Fruit fly (Drosophila melanogaster): ENCODE data around the gene dac.

The dac gene

DNA sequence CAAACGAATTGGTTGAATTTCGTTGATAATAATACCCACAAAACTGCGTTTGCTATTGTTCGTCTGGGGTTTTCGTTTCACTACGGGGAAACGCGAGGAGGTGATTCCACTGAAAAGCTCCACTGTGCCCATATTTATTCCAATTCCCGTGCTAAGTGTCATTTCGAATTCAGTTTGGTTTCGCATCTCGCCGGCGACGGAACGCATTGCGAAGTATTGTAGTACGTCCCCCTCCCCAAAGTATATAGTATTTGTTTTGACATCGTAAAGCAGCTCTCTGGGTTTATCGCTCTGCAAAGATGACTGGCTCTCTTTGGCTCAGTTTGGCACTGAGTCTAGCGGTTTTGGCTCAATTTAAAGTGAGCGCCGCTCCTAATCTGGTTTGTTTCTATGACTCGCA, 34.9 kb downstream of the dac start, which contains the start of gene Idgf3 (continued):
- no peak for TF ChIP-seq wor (GFP tag; IDR thresholded peaks at IDR 0.05)
- TF ChIP-seq CG34224 (GFP tag; IDR thresholded peaks at IDR 0.05; ENCODE audit: partially characterized antibody), result no peak
- no peak for TF ChIP-seq CG14014 (GFP tag; IDR thresholded peaks at IDR 0.05)
- TF ChIP-seq crol (GFP tag; IDR thresholded peaks at IDR 0.05), result peak; percentile 50
- TF ChIP-seq dmrt11E (tag; optimal IDR thresholded peaks at IDR 0.05), result no peak
- no peak for TF ChIP-seq disco-r (GFP tag; optimal IDR thresholded peaks at IDR 0.05)
- TF ChIP-seq Dbx (GFP tag; IDR thresholded peaks at IDR 0.05), result peak; percentile 36; the same call in 1 of the 3 replicates
- no peak for TF ChIP-seq CG18011 (GFP tag; optimal IDR thresholded peaks at IDR 0.05)
- no peak for TF ChIP-seq CG8290 (GFP tag; optimal IDR thresholded peaks at IDR 0.05)
- peak in 1 of 2 experiments; percentile 33 for TF ChIP-seq CG8290 (tag; optimal IDR thresholded peaks at IDR 0.05)
- TF ChIP-seq CG10979 (tag; optimal IDR thresholded peaks at IDR 0.05), result no peak
- no peak for TF ChIP-seq CG8765 (GFP tag; IDR thresholded peaks at IDR 0.05)
- TF ChIP-seq CG17186 (GFP tag; optimal IDR thresholded peaks at IDR 0.05), result no peak
- TF ChIP-seq CG2889 (GFP tag; IDR thresholded peaks at IDR 0.05), result no peak
- TF ChIP-seq cwo (GFP tag; optimal IDR thresholded peaks at IDR 0.05), result peak; percentile 10
- TF ChIP-seq Max (GFP tag; optimal IDR thresholded peaks at IDR 0.05), result no peak
- TF ChIP-seq pho (GFP tag; optimal IDR thresholded peaks at IDR 0.05), result no peak
- TF ChIP-seq CG15514 (GFP tag; optimal IDR thresholded peaks at IDR 0.05), result no peak
- TF ChIP-seq Taf1 (GFP tag; IDR thresholded peaks at IDR 0.05), result 0 out of 2 replicates have a peak, but pooled peaks have one; percentile 27
- TF ChIP-seq chinmo (GFP tag; IDR thresholded peaks at IDR 0.05; ENCODE audit: partially characterized antibody), result peak; percentile 93
- no peak for TF ChIP-seq Elba2 (GFP tag; optimal IDR thresholded peaks at IDR 0.05)
- TF ChIP-seq TFAM (GFP tag; optimal IDR thresholded peaks at IDR 0.05), result no peak
- no peak for TF ChIP-seq CG3163 (GFP tag; optimal IDR thresholded peaks at IDR 0.05)
- no peak for TF ChIP-seq CG11504 (tag; optimal IDR thresholded peaks at IDR 0.05)
- peak; percentile 72 for TF ChIP-seq sens (GFP tag)
- TF ChIP-seq CTCF (GFP tag; optimal IDR thresholded peaks at IDR 0.05), result no peak
- TF ChIP-seq CG30431 (GFP tag; optimal IDR thresholded peaks at IDR 0.05), result no peak
- peak; percentile 90 for TF ChIP-seq CG34376 (GFP tag; optimal IDR thresholded peaks at IDR 0.05)
- TF ChIP-seq Hr3 (GFP tag; optimal IDR thresholded peaks at IDR 0.05), result no peak
- TF ChIP-seq CG34422 (GFP tag; IDR thresholded peaks at IDR 0.05), result no peak
- TF ChIP-seq NFAT (GFP tag; IDR thresholded peaks at IDR 0.05), result no peak
- TF ChIP-seq CG1647 (GFP tag; optimal IDR thresholded peaks at IDR 0.05), result no peak
- TF ChIP-seq B-H2 (GFP tag; optimal IDR thresholded peaks at IDR 0.05), result peak; percentile 7
- TF ChIP-seq D19A (tag; optimal IDR thresholded peaks at IDR 0.05), result no peak
- TF ChIP-seq z (GFP tag; IDR thresholded peaks at IDR 0.05), result peak; percentile 90
- no peak for TF ChIP-seq gsb (GFP tag; IDR thresholded peaks at IDR 0.05)
- no peak for TF ChIP-seq Dll (GFP tag; IDR thresholded peaks at IDR 0.05; ENCODE audit: partially characterized antibody)
- TF ChIP-seq Dref (GFP tag; IDR thresholded peaks at IDR 0.05), result no peak
- TF ChIP-seq zf30C (GFP tag; optimal IDR thresholded peaks at IDR 0.05), result no peak
- no peak for TF ChIP-seq CG12155 (GFP tag; optimal IDR thresholded peaks at IDR 0.05)
- no peak for TF ChIP-seq cato (GFP tag; optimal IDR thresholded peaks at IDR 0.05; ENCODE audit: borderline replicate concordance)
- no peak for TF ChIP-seq mirr (GFP tag; optimal IDR thresholded peaks at IDR 0.05)
- TF ChIP-seq slbo (GFP tag; IDR thresholded peaks at IDR 0.05), result peak; percentile 37; the same call in 1 of the 2 replicates
- TF ChIP-seq gcm (GFP tag; optimal IDR thresholded peaks at IDR 0.05), result no peak
- TF ChIP-seq dm (GFP tag; optimal IDR thresholded peaks at IDR 0.05), result no peak
- peak; percentile 62 for TF ChIP-seq CG10543 (GFP tag; optimal IDR thresholded peaks at IDR 0.05)
- no peak for TF ChIP-seq CG13775 (GFP tag; optimal IDR thresholded peaks at IDR 0.05)
- TF ChIP-seq CG6791 (GFP tag; IDR thresholded peaks at IDR 0.05; ENCODE audit: partially characterized antibody), result no peak
- TF ChIP-seq CG6683 (GFP tag; optimal IDR thresholded peaks at IDR 0.05), result no peak
- no peak for TF ChIP-seq CG10321 (GFP tag; IDR thresholded peaks at IDR 0.05)
- TF ChIP-seq tin (GFP tag; optimal IDR thresholded peaks at IDR 0.05), result no peak
- TF ChIP-seq ftz-f1 (GFP tag; optimal IDR thresholded peaks at IDR 0.05), result peak; percentile 16
- peak; percentile 38 for TF ChIP-seq CG12769 (tag; optimal IDR thresholded peaks at IDR 0.05)

Measured in whole organism, embryonic.